Fruit fly (Drosophila melanogaster): Measurements from ENCODE around the gene CG13775.

Gene CG13775

DNA sequence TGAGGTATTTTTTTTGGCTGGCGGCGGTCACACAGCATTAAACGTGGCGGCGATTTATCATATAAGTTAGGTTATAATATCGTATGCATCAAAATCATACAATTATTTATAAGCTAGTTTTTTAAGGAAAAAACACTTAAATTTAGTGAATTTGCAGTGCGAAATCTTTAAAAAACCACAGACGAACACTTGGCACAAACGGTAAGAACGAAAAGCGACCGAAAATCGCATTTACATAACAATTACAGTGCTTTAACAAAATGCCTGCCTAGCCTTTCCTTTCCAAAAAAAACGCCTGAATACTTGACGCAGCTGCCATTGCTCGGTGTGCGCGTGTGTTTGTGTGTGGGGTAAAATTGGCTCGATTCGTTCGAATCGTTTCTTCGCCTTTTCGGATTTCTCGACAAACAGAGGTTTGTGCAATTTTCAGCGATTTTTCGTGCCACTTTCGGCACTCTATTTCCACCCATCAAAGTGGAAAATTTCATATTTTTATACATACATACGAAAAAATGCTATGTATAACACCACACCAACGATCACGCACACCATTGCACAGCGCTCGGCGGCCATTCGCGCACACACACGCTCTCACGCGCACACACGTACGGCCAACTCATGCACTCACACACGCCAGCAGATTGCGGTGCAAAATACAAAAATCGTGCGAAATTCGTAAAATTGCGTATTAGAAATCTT, 35.9 kb downstream of the CG13775 start, which contains the start of gene Hrb27C (continued):
- TF ChIP-seq phol (tag; optimal IDR thresholded peaks at IDR 0.05) (peak; percentile 12), Hmr (GFP tag; optimal IDR thresholded peaks at IDR 0.05) (peak; percentile 10), CG13624 (GFP tag; optimal IDR thresholded peaks at IDR 0.05) (peak; percentile 54), CG17361 (GFP tag; IDR thresholded peaks at IDR 0.05) (no peak), wek (GFP tag; optimal IDR thresholded peaks at IDR 0.05) (no peak), Dbx (GFP tag; IDR thresholded peaks at IDR 0.05) (peak; percentile 50; the same call in 1 of the 3 replicates), B-H2 (GFP tag; optimal IDR thresholded peaks at IDR 0.05) (no peak), CG12769 (tag; optimal IDR thresholded peaks at IDR 0.05) (no peak), CG18764 (GFP tag; optimal IDR thresholded peaks at IDR 0.05) (no peak), CG15479 (GFP tag; optimal IDR thresholded peaks at IDR 0.05) (peak; percentile 96), CG8290 (GFP tag; optimal IDR thresholded peaks at IDR 0.05) (no peak), CG8290 (tag; optimal IDR thresholded peaks at IDR 0.05) (no peak), Nf-YC (tag; optimal IDR thresholded peaks at IDR 0.05) (peak; percentile 43), usp (GFP tag; optimal IDR thresholded peaks at IDR 0.05) (no peak), CG34224 (GFP tag; IDR thresholded peaks at IDR 0.05; ENCODE audit: partially characterized antibody) (no peak), sd (tag; optimal IDR thresholded peaks at IDR 0.05) (peak; percentile 58), CG2678 (tag; optimal IDR thresholded peaks at IDR 0.05) (no peak), chif (GFP tag; optimal IDR thresholded peaks at IDR 0.05) (no peak), CG8359 (GFP tag; optimal IDR thresholded peaks at IDR 0.05; ENCODE audit: borderline replicate concordance) (no peak), CG4404 (GFP tag; IDR thresholded peaks at IDR 0.05) (no peak), CG11398 (GFP tag; optimal IDR thresholded peaks at IDR 0.05) (no peak), CG13424 (tag; optimal IDR thresholded peaks at IDR 0.05) (no peak), Bgb (GFP tag; IDR thresholded peaks at IDR 0.05; ENCODE audit: partially characterized antibody) (peak; percentile 40; the same call in 1 of the 2 replicates), Ada2b (GFP tag; IDR thresholded peaks at IDR 0.05) (no peak), tgo (GFP tag; IDR thresholded peaks at IDR 0.05) (no peak), Doc3 (GFP tag; IDR thresholded peaks at IDR 0.05; ENCODE audit: partially characterized antibody) (no peak), Dref (GFP tag; IDR thresholded peaks at IDR 0.05) (no peak), CG18599 (GFP tag; optimal IDR thresholded peaks at IDR 0.05) (no peak), rib (GFP tag; IDR thresholded peaks at IDR 0.05) (peak; percentile 81), ERR (GFP tag; optimal IDR thresholded peaks at IDR 0.05) (no peak), CG2199 (GFP tag; IDR thresholded peaks at IDR 0.05) (no peak), org-1 (GFP tag; optimal IDR thresholded peaks at IDR 0.05) (no peak), sqz (GFP tag; optimal IDR thresholded peaks at IDR 0.05) (peak; percentile 57), ssp (GFP tag; IDR thresholded peaks at IDR 0.05) (no peak), CG13123 (GFP tag; optimal IDR thresholded peaks at IDR 0.05) (no peak), dm (GFP tag; optimal IDR thresholded peaks at IDR 0.05) (peak; percentile 66), pfk (GFP tag; optimal IDR thresholded peaks at IDR 0.05) (no peak), oc (tag; optimal IDR thresholded peaks at IDR 0.05) (no peak), Lim3 (GFP tag; IDR thresholded peaks at IDR 0.05) (no peak), bigmax (GFP tag; optimal IDR thresholded peaks at IDR 0.05) (peak; percentile 96), CG8924 (tag; optimal IDR thresholded peaks at IDR 0.05) (peak; percentile 15), Adf1 (GFP tag; IDR thresholded peaks at IDR 0.05) (0 out of 2 replicates have a peak, but pooled peaks have one; percentile 7), otp (GFP tag; IDR thresholded peaks at IDR 0.05) (no peak), CG17568 (GFP tag; optimal IDR thresholded peaks at IDR 0.05) (peak; percentile 11), nerfin-1 (tag; optimal IDR thresholded peaks at IDR 0.05) (no peak), bbx (GFP tag; IDR thresholded peaks at IDR 0.05; ENCODE audit: partially characterized antibody) (peak; percentile 53; the same call in 1 of the 2 replicates), CG6689 (GFP tag; IDR thresholded peaks at IDR 0.05) (no peak), bcd (GFP tag; optimal IDR thresholded peaks at IDR 0.05) (no peak), kni (GFP tag; optimal IDR thresholded peaks at IDR 0.05) (no peak), CG6175 (GFP tag; IDR thresholded peaks at IDR 0.05) (no peak)

Measured in whole organism, embryonic.